Worm (Caenorhabditis elegans): ENCODE results near the gene ZK688.9.

ZK688.9 gene

ce11 chrIII:7877090-7877489, 5.7 kb downstream of the ZK688.9 start:
- TF ChIP-seq F13H6.1 (tag; optimal IDR thresholded peaks at IDR 0.05) (no peak), ceh-31 (tag; optimal IDR thresholded peaks at IDR 0.05) (no peak), nhr-11 (tag; optimal IDR thresholded peaks at IDR 0.05) (no peak), ceh-9 (tag; optimal IDR thresholded peaks at IDR 0.05) (no peak), pag-3 (tag; optimal IDR thresholded peaks at IDR 0.05; ENCODE audit: borderline replicate concordance) (no peak), unc-42 (tag; optimal IDR thresholded peaks at IDR 0.05) (no peak), pat-9 (tag; optimal IDR thresholded peaks at IDR 0.05) (no peak), ceh-30 (tag; optimal IDR thresholded peaks at IDR 0.05) (no peak), ceh-19 (GFP tag; optimal IDR thresholded peaks at IDR 0.05) (no peak), elt-2 (tag; optimal IDR thresholded peaks at IDR 0.05) (no peak), fax-1 (tag; optimal IDR thresholded peaks at IDR 0.05) (no peak)

DNA sequence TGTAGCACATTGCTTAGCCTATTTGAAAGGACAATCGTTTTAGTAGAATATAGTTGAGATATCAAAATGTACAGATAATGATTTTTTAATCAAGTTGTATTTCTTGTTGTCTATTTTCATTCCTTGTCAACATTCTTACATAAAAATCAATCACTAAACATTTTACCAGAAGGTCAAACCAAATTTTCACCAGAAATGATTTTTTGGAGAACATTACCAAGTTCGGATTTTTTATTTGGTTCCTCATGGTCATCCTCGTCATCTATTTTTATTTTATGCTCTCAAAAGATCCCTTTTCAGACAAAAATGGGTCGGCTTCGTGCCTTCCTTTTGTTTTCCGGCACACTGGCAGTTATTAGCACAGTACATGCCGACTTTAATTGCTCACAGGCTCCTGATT, 9.3 kb downstream of the ZK688.9 start, which contains the start of gene tyr-1:
Gene tyr-1 (plus strand): TSS at position 301 of the 400 bp plus-strand sequence.
- no peak for TF ChIP-seq pqm-1 (tag; optimal IDR thresholded peaks at IDR 0.05)
- no peak for TF ChIP-seq elt-4 (tag; optimal IDR thresholded peaks at IDR 0.05)
- TF ChIP-seq mec-3 (tag; optimal IDR thresholded peaks at IDR 0.05; ENCODE audit: borderline replicate concordance) = no peak
- no peak for TF ChIP-seq pros-1 (tag; optimal IDR thresholded peaks at IDR 0.05)
- TF ChIP-seq sox-4 (tag; optimal IDR thresholded peaks at IDR 0.05) = no peak
- TF ChIP-seq unc-86 (tag; optimal IDR thresholded peaks at IDR 0.05) = no peak
- no peak for TF ChIP-seq ceh-19 (GFP tag; optimal IDR thresholded peaks at IDR 0.05)
- TF ChIP-seq nhr-11 (tag; optimal IDR thresholded peaks at IDR 0.05) = no peak
- TF ChIP-seq ahr-1 (tag; optimal IDR thresholded peaks at IDR 0.05) = no peak
- no peak for TF ChIP-seq C38D4.7 (GFP tag; optimal IDR thresholded peaks at IDR 0.05)
- no peak for TF ChIP-seq lim-6 (tag; optimal IDR thresholded peaks at IDR 0.05)
- TF ChIP-seq sdc-2 (tag; optimal IDR thresholded peaks at IDR 0.05) = no peak
- no peak for TF ChIP-seq madf-2 (tag; optimal IDR thresholded peaks at IDR 0.05)
- no peak for TF ChIP-seq ets-4 (tag; optimal IDR thresholded peaks at IDR 0.05)
- no peak for TF ChIP-seq nhr-232 (tag; optimal IDR thresholded peaks at IDR 0.05)

- TF ChIP-seq eyg-1 (tag; optimal IDR thresholded peaks at IDR 0.05) = no peak
- no peak for TF ChIP-seq fax-1 (tag; optimal IDR thresholded peaks at IDR 0.05)
- no peak for TF ChIP-seq ceh-22 (tag; optimal IDR thresholded peaks at IDR 0.05)
- TF ChIP-seq madf-2 (tag; optimal IDR thresholded peaks at IDR 0.05) = no peak
- no peak for TF ChIP-seq fkh-10 (GFP tag; optimal IDR thresholded peaks at IDR 0.05)
- TF ChIP-seq ahr-1 (tag; optimal IDR thresholded peaks at IDR 0.05) = no peak
- TF ChIP-seq ama-1 (optimal IDR thresholded peaks at IDR 0.05) = no peak
- TF ChIP-seq gmeb-2 (tag; optimal IDR thresholded peaks at IDR 0.05) = no peak
- no peak for TF ChIP-seq elt-2 (tag; optimal IDR thresholded peaks at IDR 0.05)
- TF ChIP-seq pag-3 (tag; optimal IDR thresholded peaks at IDR 0.05; ENCODE audit: borderline replicate concordance) = no peak
- TF ChIP-seq ceh-30 (tag; optimal IDR thresholded peaks at IDR 0.05) = no peak
- TF ChIP-seq pros-1 (tag; optimal IDR thresholded peaks at IDR 0.05) = no peak
- no peak for TF ChIP-seq nhr-232 (tag; optimal IDR thresholded peaks at IDR 0.05)
- no peak for TF ChIP-seq dmd-4 (tag; optimal IDR thresholded peaks at IDR 0.05; ENCODE audit: borderline replicate concordance)
These were observed 10.0 kb downstream of the ZK688.9 start for ce11 chrIII:7872776-7873175.

DNA sequence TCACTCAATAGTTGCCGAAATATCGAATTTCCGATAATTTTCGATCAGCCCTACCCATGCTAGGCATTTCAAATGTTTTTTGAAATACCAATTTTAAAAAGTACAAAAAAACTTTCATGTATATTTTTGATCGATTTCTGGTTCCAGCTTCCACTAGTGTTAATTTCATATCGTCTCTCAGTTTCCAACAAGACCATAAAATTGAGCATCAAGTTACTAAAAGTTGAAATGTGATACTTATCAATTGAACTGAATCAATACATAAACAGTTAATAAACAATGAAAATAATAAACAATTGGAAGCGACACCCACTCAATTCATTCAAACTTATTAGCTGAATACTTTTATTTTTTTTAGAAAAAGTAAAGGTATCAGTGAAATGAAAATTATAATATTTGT, 16.6 kb downstream of the ZK688.9 start, which contains the start of gene cup-4:
Gene cup-4 (plus strand): TSS at position 301 of the 400 bp plus-strand sequence.
- TF ChIP-seq lim-6 (tag; optimal IDR thresholded peaks at IDR 0.05) = no peak
- TF ChIP-seq rnt-1 (tag; optimal IDR thresholded peaks at IDR 0.05) = no peak
- TF ChIP-seq Y22D7AL.16 (tag; optimal IDR thresholded peaks at IDR 0.05) = no peak
- no peak for TF ChIP-seq ceh-30 (tag; optimal IDR thresholded peaks at IDR 0.05)
- TF ChIP-seq ceh-45 (GFP tag; IDR thresholded peaks at IDR 0.05) = no peak
- TF ChIP-seq C38D4.7 (GFP tag; optimal IDR thresholded peaks at IDR 0.05) = no peak
- TF ChIP-seq mec-3 (tag; optimal IDR thresholded peaks at IDR 0.05; ENCODE audit: borderline replicate concordance) = no peak
- TF ChIP-seq npax-4 (tag; optimal IDR thresholded peaks at IDR 0.05) = no peak
- no peak for TF ChIP-seq ceh-18 (tag; optimal IDR thresholded peaks at IDR 0.05)
- TF ChIP-seq lin-11 (tag; optimal IDR thresholded peaks at IDR 0.05) = no peak
- TF ChIP-seq hlh-15 (tag; optimal IDR thresholded peaks at IDR 0.05) = no peak
- TF ChIP-seq tbx-2 (tag; optimal IDR thresholded peaks at IDR 0.05) = no peak

Data from whole organism, late embryonic.